Fruit fly (Drosophila melanogaster) whole organism, embryonic: Measurements from ENCODE around the gene CG3368.

ENCODE experiments used
- Atf3 ChIP-seq: fragments of 200-800 bp; sonication (Bioruptor generic); optimal IDR thresholded peaks from 3 replicates; lab custom pipeline; 2016; ENCODE audit warnings: missing biosample characterization, missing genetic modification characterization
- Atf6 ChIP-seq: fragments of 200-800 bp; sonication (Bioruptor generic); IDR thresholded peaks from 2 replicates; pipeline ENCODE4 v1.3.6; 2022; ENCODE audit warnings: missing biosample characterization, missing genetic modification characterization
- Bdp1 ChIP-seq: fragments of 200-800 bp; sonication (Bioruptor generic); optimal IDR thresholded peaks from 3 replicates; lab custom pipeline; 2016; ENCODE audit warnings: missing biosample characterization, missing genetic modification characterization
- BtbVII ChIP-seq: fragments of 200-800 bp; sonication (Bioruptor generic); optimal IDR thresholded peaks from 3 replicates; lab custom pipeline; 2017; ENCODE audit warnings: missing biosample characterization, mild to moderate bottlenecking, missing genetic modification characterization
- CG10209 ChIP-seq: fragments of 200-800 bp; sonication (Bioruptor generic); optimal IDR thresholded peaks from 3 replicates; lab custom pipeline; 2017; ENCODE audit warnings: missing biosample characterization, mild to moderate bottlenecking, missing genetic modification characterization, missing genetic modification reagents
- CG10366 ChIP-seq: fragments of 200-800 bp; sonication (Bioruptor generic); IDR thresholded peaks from 2 replicates; pipeline ENCODE4 v1.3.6; 2022; ENCODE audit warnings: missing biosample characterization, missing genetic modification characterization
- CG11093 ChIP-seq: fragments of 200-800 bp; sonication (Bioruptor generic); IDR thresholded peaks from 3 replicates; pipeline ENCODE4 v1.3.6; 2022; ENCODE audit warnings: missing biosample characterization, missing genetic modification characterization
- CG12155 ChIP-seq: fragments of 200-800 bp; sonication (Bioruptor generic); optimal IDR thresholded peaks from 3 replicates; lab custom pipeline; 2016; ENCODE audit warnings: missing biosample characterization, missing genetic modification characterization
- CG12659 ChIP-seq: fragments of 200-800 bp; sonication (Bioruptor generic); optimal IDR thresholded peaks from 3 replicates; lab custom pipeline; 2017; ENCODE audit warnings: mild to moderate bottlenecking, missing biosample characterization, missing genetic modification reagents, missing genetic modification characterization
- CG14860 ChIP-seq: fragments of 200-800 bp; sonication (Bioruptor generic); IDR thresholded peaks from 3 replicates; pipeline ENCODE4 v1.3.6; 2022; ENCODE audit warnings: missing biosample characterization, missing genetic modification characterization; ENCODE audit not compliant: partially characterized antibody
- CG15011 ChIP-seq: fragments of 200-800 bp; sonication (Bioruptor generic); optimal IDR thresholded peaks from 3 replicates; lab custom pipeline; 2018; ENCODE audit warnings: missing biosample characterization, mild to moderate bottlenecking, missing genetic modification characterization
- CG15696 ChIP-seq: fragments of 200-800 bp; sonication (Bioruptor generic); optimal IDR thresholded peaks from 2 replicates; lab custom pipeline; 2019; ENCODE audit warnings: missing biosample characterization, mild to moderate bottlenecking, missing genetic modification characterization, moderate library complexity
- CG1832 ChIP-seq: fragments of 200-800 bp; sonication (Bioruptor generic); optimal IDR thresholded peaks from 2 replicates; lab custom pipeline; 2017; ENCODE audit warnings: missing biosample characterization, mild to moderate bottlenecking, missing genetic modification characterization, inconsistent platforms
- CG18476 ChIP-seq: fragments of 200-800 bp; sonication (Bioruptor generic); optimal IDR thresholded peaks from 2 replicates; lab custom pipeline; 2016; ENCODE audit warnings: missing biosample characterization, mild to moderate bottlenecking, missing genetic modification characterization
- CG2712 ChIP-seq: fragments of 200-800 bp; optimal IDR thresholded peaks from 3 replicates; lab custom pipeline; 2019; ENCODE audit warnings: missing biosample characterization, mild to moderate bottlenecking, missing genetic modification characterization, moderate library complexity
- CG30020 ChIP-seq: fragments of 200-800 bp; optimal IDR thresholded peaks from 2 replicates; lab custom pipeline; 2019; ENCODE audit warnings: missing biosample characterization, mild to moderate bottlenecking, missing genetic modification characterization, moderate library complexity
- CG31388 ChIP-seq: fragments of 200-800 bp; sonication (Bioruptor generic); optimal IDR thresholded peaks from 2 replicates; lab custom pipeline; 2016; ENCODE audit warnings: missing biosample characterization, missing genetic modification characterization
- CG31441 ChIP-seq: fragments of 200-800 bp; sonication (Bioruptor generic); IDR thresholded peaks from 2 replicates; pipeline ENCODE4 v1.3.6; 2022; ENCODE audit warnings: missing biosample characterization, missing genetic modification characterization
- CG4328 ChIP-seq: fragments of 200-800 bp; sonication (Bioruptor generic); optimal IDR thresholded peaks from 3 replicates; lab custom pipeline; 2017; ENCODE audit warnings: missing biosample characterization, missing genetic modification reagents, missing genetic modification characterization
- CG4730 ChIP-seq: fragments of 200-800 bp; sonication (Bioruptor generic); IDR thresholded peaks from 2 replicates; pipeline ENCODE4 v1.3.6; 2022; ENCODE audit warnings: missing biosample characterization, missing genetic modification characterization
- CG5245 ChIP-seq: fragments of 200-800 bp; sonication (Bioruptor generic); optimal IDR thresholded peaks from 3 replicates; lab custom pipeline; 2016; ENCODE audit warnings: missing biosample characterization, missing genetic modification characterization
- CG6765 ChIP-seq: fragments of 200-800 bp; sonication (Bioruptor generic); optimal IDR thresholded peaks from 3 replicates; lab custom pipeline; 2017; ENCODE audit warnings: missing biosample characterization, mild to moderate bottlenecking, missing genetic modification characterization
- CG7928 ChIP-seq: fragments of 200-800 bp; sonication (Bioruptor generic); optimal IDR thresholded peaks from 2 replicates; lab custom pipeline; 2017; ENCODE audit warnings: missing biosample characterization, mild to moderate bottlenecking, missing genetic modification characterization
- CG9215 ChIP-seq: fragments of 200-800 bp; sonication (Bioruptor generic); IDR thresholded peaks from 2 replicates; pipeline ENCODE4 v1.3.6; 2022; ENCODE audit warnings: missing biosample characterization, missing genetic modification characterization
- CG9727 ChIP-seq: fragments of 200-800 bp; sonication (Bioruptor generic); optimal IDR thresholded peaks from 3 replicates; lab custom pipeline; 2017; ENCODE audit warnings: missing biosample characterization, mild to moderate bottlenecking, missing genetic modification characterization
- Camta ChIP-seq: fragments of 200-800 bp; sonication (Bioruptor generic); optimal IDR thresholded peaks from 2 replicates; lab custom pipeline; 2016; ENCODE audit warnings: missing biosample characterization, missing genetic modification characterization
- Ets65A ChIP-seq: fragments of 200-800 bp; sonication (Bioruptor generic); peaks from one replicate; lab custom pipeline; 2016; ENCODE audit warnings: missing biosample characterization, missing genetic modification characterization
- Lpt ChIP-seq: fragments of >200 bp; optimal IDR thresholded peaks from 2 replicates; lab custom pipeline; 2018; ENCODE audit warnings: missing biosample characterization, missing genetic modification characterization
- Meics ChIP-seq: fragments of 200-800 bp; sonication (Bioruptor generic); optimal IDR thresholded peaks from 2 replicates; lab custom pipeline; 2017; ENCODE audit warnings: missing biosample characterization, mild to moderate bottlenecking, missing genetic modification characterization
- Myb ChIP-seq: fragments of 200-800 bp; sonication (Bioruptor generic); optimal IDR thresholded peaks from 2 replicates; lab custom pipeline; 2016; ENCODE audit warnings: missing biosample characterization, missing genetic modification characterization
- NFAT ChIP-seq: fragments of 200-800 bp; sonication (Bioruptor generic); IDR thresholded peaks from 2 replicates; pipeline ENCODE4 v1.3.6; 2022; ENCODE audit warnings: missing biosample characterization, missing genetic modification characterization
- Rx ChIP-seq: fragments of 200-800 bp; sonication (Bioruptor generic); IDR thresholded peaks from 2 replicates; pipeline ENCODE4 v1.3.6; 2022; ENCODE audit warnings: missing biosample characterization, missing genetic modification characterization
- br ChIP-seq: fragments of >200 bp; optimal IDR thresholded peaks from 2 replicates; lab custom pipeline; 2017
- cg ChIP-seq: fragments of 200-800 bp; sonication (Bioruptor generic); optimal IDR thresholded peaks from 3 replicates; lab custom pipeline; 2019; ENCODE audit warnings: missing biosample characterization, mild to moderate bottlenecking, missing genetic modification characterization, moderate library complexity
- chinmo ChIP-seq: fragments of 200-800 bp; sonication (Bioruptor generic); IDR thresholded peaks from 4 replicates; pipeline ENCODE4 v1.3.6; 2022; ENCODE audit warnings: missing biosample characterization, missing genetic modification characterization; ENCODE audit not compliant: partially characterized antibody
- fd96Cb ChIP-seq: fragments of 200-800 bp; sonication (Bioruptor generic); optimal IDR thresholded peaks from 2 replicates; lab custom pipeline; 2018; ENCODE audit warnings: missing biosample characterization, mild to moderate bottlenecking, missing genetic modification characterization, moderate library complexity
- ken ChIP-seq: fragments of 200-800 bp; sonication (Bioruptor generic); IDR thresholded peaks from 3 replicates; pipeline ENCODE4 v1.3.6; 2022; ENCODE audit warnings: missing biosample characterization, missing genetic modification characterization
- lbe ChIP-seq: fragments of 200-800 bp; sonication (Bioruptor generic); optimal IDR thresholded peaks from 2 replicates; lab custom pipeline; 2016; ENCODE audit warnings: missing biosample characterization, mild to moderate bottlenecking, missing genetic modification characterization
- lilli ChIP-seq: fragments of 200-800 bp; sonication (Bioruptor generic); optimal IDR thresholded peaks from 3 replicates; lab custom pipeline; 2016; ENCODE audit warnings: missing biosample characterization, missing genetic modification characterization
- lov ChIP-seq, 2 experiments: fragments of 200-800 bp in 1 of 2; fragments of >200 bp in 1 of 2; sonication (Bioruptor generic) in 1 of 2; IDR thresholded peaks in 1 of 2; optimal IDR thresholded peaks in 1 of 2; 2 replicates in 1 of 2; 3 replicates in 1 of 2; pipeline versions ENCODE4 v1.3.6 to Lab custom; 2017 to 2022; ENCODE audit warnings: missing biosample characterization in 1 of 2, missing genetic modification characterization in 1 of 2
- nau ChIP-seq: fragments of 200-800 bp; sonication (Bioruptor generic); optimal IDR thresholded peaks from 3 replicates; lab custom pipeline; 2017; ENCODE audit warnings: missing biosample characterization, mild to moderate bottlenecking, missing genetic modification characterization, missing genetic modification reagents
- p53 ChIP-seq: fragments of 200-800 bp; sonication (Bioruptor generic); optimal IDR thresholded peaks from 2 replicates; lab custom pipeline; 2016; ENCODE audit warnings: missing biosample characterization, missing genetic modification characterization
- pan ChIP-seq, 4 experiments: fragments of >200 bp in 3 of 4; fragments of 200-800 bp in 1 of 4; sonication (Bioruptor generic) in 1 of 4; optimal IDR thresholded peaks in 3 of 4; IDR thresholded peaks in 1 of 4; 2 replicates each; pipeline versions ENCODE4 v1.3.6 to Lab custom; 2017 to 2022; ENCODE audit warnings: missing biosample characterization in 2 of 4, missing genetic modification characterization in 2 of 4, mixed read lengths in 1 of 4
- pfk ChIP-seq: fragments of 200-800 bp; sonication (Bioruptor generic); optimal IDR thresholded peaks from 2 replicates; lab custom pipeline; 2018; ENCODE audit warnings: missing biosample characterization, mild to moderate bottlenecking, missing genetic modification characterization, moderate library complexity
- sens-2 ChIP-seq: fragments of 200-800 bp; sonication (Bioruptor generic); IDR thresholded peaks from 2 replicates; pipeline ENCODE4 v1.3.6; 2022; ENCODE audit warnings: missing biosample characterization, missing genetic modification characterization
- so ChIP-seq: fragments of 200-800 bp; sonication (Bioruptor generic); IDR thresholded peaks from 3 replicates; pipeline ENCODE4 v1.3.6; 2022; ENCODE audit warnings: missing biosample characterization, missing genetic modification characterization
- stwl ChIP-seq: fragments of 200-800 bp; sonication (Bioruptor generic); optimal IDR thresholded peaks from 3 replicates; lab custom pipeline; 2018; ENCODE audit warnings: missing biosample characterization, mild to moderate bottlenecking, missing genetic modification characterization, moderate library complexity
- wdn ChIP-seq: fragments of 200-800 bp; sonication (Bioruptor generic); IDR thresholded peaks from 2 replicates; pipeline ENCODE4 v1.3.6; 2022; ENCODE audit warnings: missing biosample characterization, missing genetic modification characterization

The CG3368 gene

DNA sequence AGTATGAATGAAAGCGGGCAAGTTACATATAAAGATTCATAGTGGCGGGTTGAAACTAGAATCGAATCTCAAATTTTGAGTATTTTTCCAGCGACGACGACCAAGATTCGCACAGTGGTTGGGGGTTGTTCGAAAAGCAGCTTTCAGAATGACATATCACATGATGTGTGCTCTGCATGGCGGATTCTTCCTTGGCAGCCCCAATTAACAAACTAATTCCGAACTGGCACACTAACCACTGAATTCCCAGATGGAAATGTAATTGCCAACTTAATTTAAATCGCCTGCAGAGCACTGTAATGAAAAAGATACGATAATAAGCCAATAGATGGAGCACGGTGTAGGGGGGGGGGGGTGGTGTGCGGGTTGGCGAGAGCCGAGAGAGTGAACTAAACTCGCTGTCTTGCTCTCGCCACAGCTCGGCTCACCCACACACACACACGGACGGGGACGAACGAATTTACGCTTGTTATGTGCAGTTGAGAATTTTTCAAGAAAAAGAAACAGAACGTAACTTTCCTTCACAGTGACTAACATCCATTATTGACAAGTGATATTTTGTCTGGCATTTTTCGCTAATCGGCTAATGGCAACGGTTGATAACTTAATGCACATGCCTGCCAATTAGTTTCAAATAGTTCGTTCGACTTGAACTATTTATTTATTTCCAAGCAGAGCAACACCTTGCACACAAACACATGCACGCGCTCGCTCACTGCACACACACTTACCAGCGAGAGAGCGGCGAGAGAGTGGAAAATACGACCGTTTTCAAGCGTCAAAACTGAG lies 2.4 kb upstream of the CG3368 start (continued):
- TF ChIP-seq CG4730 (GFP tag; lab: Robert Waterston, UW) (peak; percentile 95), Rx (GFP tag; lab: Robert Waterston, UW) (peak; percentile 97), Camta (peak; percentile 87), lbe (GFP tag; lab: Kevin White, UChicago) (peak; percentile 89), CG2712 (tag; lab: Kevin White, UChicago) (peak; percentile 94), pfk (GFP tag; lab: Kevin White, UChicago) (no peak), fd96Cb (tag; lab: Kevin White, UChicago) (peak; percentile 95), br (lab: Kevin White, UChicago) (no peak), wdn (GFP tag; lab: Robert Waterston, UW) (peak; percentile 97), p53 (GFP tag; lab: Kevin White, UChicago) (peak; percentile 86), stwl (tag; lab: Kevin White, UChicago) (peak; percentile 39), chinmo (peak; percentile 88; the same call in 3 of the 4 replicates), CG30020 (tag; lab: Kevin White, UChicago) (peak; percentile 48), CG31441 (peak; percentile 82), pan (optimal IDR thresholded peaks at IDR 0.05; lab: Kevin White, UChicago) (no peak), pan (GFP tag; optimal IDR thresholded peaks at IDR 0.05 in 1 of 2, IDR thresholded peaks at IDR 0.05 in 1 of 2) (peak in 1 of 2 experiments; percentile 98), Lpt (GFP tag; lab: Kevin White, UChicago) (no peak), nau (GFP tag; lab: Kevin White, UChicago) (peak; percentile 91), CG4328 (peak; percentile 68), CG5245 (GFP tag; lab: Kevin White, UChicago) (peak; percentile 92), CG14860 (GFP tag; lab: Robert Waterston, UW) (peak; percentile 63), Bdp1 (GFP tag; lab: Kevin White, UChicago) (peak; percentile 89), Ets65A (GFP tag; lab: Kevin White, UChicago) (peak; percentile 99), CG15011 (GFP tag; lab: Kevin White, UChicago) (peak; percentile 91), CG15696 (tag; lab: Kevin White, UChicago) (peak; percentile 65), CG9215 (GFP tag; lab: Robert Waterston, UW) (peak; percentile 93), lilli (peak; percentile 98), Atf6 (GFP tag; lab: Robert Waterston, UW) (peak; percentile 96), ken (peak; percentile 97), sens-2 (GFP tag; lab: Robert Waterston, UW) (peak; percentile 90), CG18476 (peak; percentile 83), NFAT (GFP tag; lab: Robert Waterston, UW) (peak; percentile 97), CG1832 (GFP tag; lab: Kevin White, UChicago) (peak; percentile 35), CG7928 (GFP tag; lab: Kevin White, UChicago) (peak; percentile 77), CG31388 (GFP tag; lab: Kevin White, UChicago) (peak; percentile 80), so (peak; percentile 96), Myb (GFP tag; lab: Kevin White, UChicago) (peak; percentile 89), CG12155 (peak; percentile 98), CG9727 (peak; percentile 95), CG11093 (peak; percentile 95), cg (GFP tag; lab: Kevin White, UChicago) (peak; percentile 94), lov (optimal IDR thresholded peaks at IDR 0.05; lab: Kevin White, UChicago) (no peak), lov (GFP tag; IDR thresholded peaks at IDR 0.05; lab: Robert Waterston, UW) (peak; percentile 97), CG6765 (GFP tag; lab: Kevin White, UChicago) (peak; percentile 90), Meics (GFP tag; lab: Kevin White, UChicago) (peak; percentile 97), CG10366 (GFP tag; lab: Robert Waterston, UW) (peak; percentile 97), CG12659 (peak; percentile 97), BtbVII (peak; percentile 95), CG10209 (GFP tag; lab: Kevin White, UChicago) (peak; percentile 96), Atf3 (GFP tag; lab: Kevin White, UChicago) (peak; percentile 93)
